Worm (Caenorhabditis elegans) whole organism, L3 larva: ENCODE data around the gene srbc-70.

Experiments
- R02D3.7 ChIP-seq: fragments of 150-350 bp; optimal IDR thresholded peaks from 2 replicates; lab custom pipeline; 2014; ENCODE audit warnings: missing biosample characterization, missing genetic modification characterization
- ZK546.5 ChIP-seq: sonication (generic microtip); optimal IDR thresholded peaks from 2 replicates; lab custom pipeline; 2017; ENCODE audit warnings: missing biosample characterization, missing genetic modification characterization
- aly-2 ChIP-seq: fragments of 150-350 bp; optimal IDR thresholded peaks from 2 replicates; lab custom pipeline; 2014; ENCODE audit warnings: missing biosample characterization, missing genetic modification characterization
- daf-12 ChIP-seq: fragments of 150-350 bp; optimal IDR thresholded peaks from 2 replicates; lab custom pipeline; 2014; ENCODE audit warnings: missing biosample characterization, missing genetic modification reagents, missing genetic modification characterization
- elt-2 ChIP-seq: sonication (generic microtip); optimal IDR thresholded peaks from 2 replicates; lab custom pipeline; 2016; ENCODE audit warnings: missing genetic modification reagents, mild to moderate bottlenecking, missing genetic modification characterization, missing compliant biosample characterization
- lin-15B ChIP-seq: fragments of 150-350 bp; optimal IDR thresholded peaks from 2 replicates; lab custom pipeline; 2014; ENCODE audit warnings: missing biosample characterization, missing genetic modification characterization
- lin-39 ChIP-seq: fragments of 150-350 bp; optimal IDR thresholded peaks from 2 replicates; lab custom pipeline; 2018; ENCODE audit warnings: missing biosample characterization, missing genetic modification reagents, missing genetic modification characterization
- nhr-76 ChIP-seq: fragments of 150-350 bp; sonication (generic microtip); optimal IDR thresholded peaks from 5 replicates; lab custom pipeline; 2014; ENCODE audit warnings: missing biosample characterization, missing genetic modification characterization
- pha-4 ChIP-seq: fragments of 150-350 bp; optimal IDR thresholded peaks from 2 replicates; lab custom pipeline; 2014; ENCODE audit warnings: missing biosample characterization, missing genetic modification reagents, missing genetic modification characterization
- skn-1 ChIP-seq: fragments of 150-350 bp; optimal IDR thresholded peaks from 2 replicates; lab custom pipeline; 2014; ENCODE audit warnings: missing biosample characterization, missing genetic modification characterization
- snpc-4 ChIP-seq: fragments of 150-350 bp; optimal IDR thresholded peaks from 2 replicates; lab custom pipeline; 2014; ENCODE audit warnings: missing biosample characterization, missing genetic modification characterization
- unc-39 ChIP-seq: sonication (generic microtip); optimal IDR thresholded peaks from 4 replicates; lab custom pipeline; 2017; ENCODE audit warnings: missing biosample characterization, missing genetic modification characterization
- unc-62 ChIP-seq: fragments of 150-350 bp; sonication (generic microtip); optimal IDR thresholded peaks from 4 replicates; lab custom pipeline; 2014; ENCODE audit warnings: missing biosample characterization, missing genetic modification reagents, missing genetic modification characterization

DNA sequence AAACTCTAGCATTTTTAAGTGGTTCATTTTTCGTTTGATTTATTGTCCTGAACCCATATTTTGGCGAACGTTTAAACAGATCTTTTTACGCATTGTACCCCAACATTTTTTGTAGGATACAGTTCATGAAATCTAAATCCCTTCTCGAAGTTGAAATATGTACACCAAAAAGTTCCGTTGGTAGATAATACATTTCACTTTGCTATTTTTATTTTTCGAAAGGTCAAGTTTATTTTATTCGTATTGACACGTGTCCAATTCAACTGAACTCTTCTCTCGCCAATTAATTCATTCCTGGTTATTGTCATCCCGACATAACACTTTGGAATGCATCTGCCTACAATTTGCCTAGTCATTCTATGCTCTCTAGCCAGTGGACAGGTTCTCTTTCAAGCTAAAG is 43.1 kb upstream of the srbc-70 start, which contains the start of gene F36A4.2:
- TF ChIP-seq unc-39 (tag; lab: Kevin White, UChicago) = no peak
- TF ChIP-seq elt-2 (tag; lab: Kevin White, UChicago) = no peak
- TF ChIP-seq lin-15B (tag; lab: Kevin White, UChicago) = no peak
- no peak for TF ChIP-seq R02D3.7 (tag; lab: Kevin White, UChicago)
- TF ChIP-seq ZK546.5 (tag; lab: Kevin White, UChicago) = no peak
- TF ChIP-seq skn-1 (tag; lab: Kevin White, UChicago) = no peak
- TF ChIP-seq unc-62 (GFP tag; lab: Kevin White, UChicago) = no peak
- no peak for TF ChIP-seq lin-39 (tag; lab: Kevin White, UChicago)
- TF ChIP-seq nhr-76 (tag; lab: Kevin White, UChicago) = no peak
- no peak for TF ChIP-seq daf-12 (tag; lab: Kevin White, UChicago)
- TF ChIP-seq pha-4 (tag; lab: Kevin White, UChicago) = no peak
- no peak for TF ChIP-seq aly-2 (tag; lab: Kevin White, UChicago)
- TF ChIP-seq snpc-4 (tag; lab: Kevin White, UChicago) = no peak
